Worm (Caenorhabditis elegans): ENCODE results near the gene Y17D7B.3.
A peak's percentile ranks its signal among the peaks of the same experiment; 100 is the strongest.

The Y17D7B.3 gene

DNA sequence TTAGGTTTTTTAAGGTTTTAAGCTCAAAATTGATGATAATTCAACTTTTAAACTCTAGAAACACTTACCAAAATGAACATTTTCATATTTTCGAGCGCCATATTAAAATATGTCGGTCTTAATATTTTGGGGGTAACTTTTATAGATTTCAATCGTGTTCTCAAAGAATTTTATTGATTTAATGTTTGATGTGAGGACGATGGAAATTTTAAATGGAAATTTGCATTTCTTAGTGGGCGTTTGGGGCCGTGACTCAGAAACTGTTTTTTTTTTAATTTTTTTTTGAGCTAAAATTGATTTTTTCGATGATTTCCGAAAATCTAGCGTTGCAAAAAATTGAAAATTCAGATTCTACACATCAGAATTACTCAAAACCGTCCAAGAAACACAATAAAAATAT, 16.7 kb upstream of the Y17D7B.3 start, which contains the start of gene C54E10.10:
Gene C54E10.10, minus strand, starts transcription at position 101 of the 400 bp plus-strand sequence.
- no peak for TF ChIP-seq ceh-79 (tag; optimal IDR thresholded peaks at IDR 0.05)
- TF ChIP-seq hlh-12 (tag; optimal IDR thresholded peaks at IDR 0.05): no peak
- no peak for TF ChIP-seq unc-130 (GFP tag; optimal IDR thresholded peaks at IDR 0.05)
- no peak for TF ChIP-seq ztf-3 (GFP tag; optimal IDR thresholded peaks at IDR 0.05)
- no peak for TF ChIP-seq madf-8 (GFP tag; conservative IDR thresholded peaks at IDR 0.05)
- no peak for TF ChIP-seq Y95B8A.8 (GFP tag; IDR thresholded peaks at IDR 0.05)
- TF ChIP-seq F52B5.7 (tag; optimal IDR thresholded peaks at IDR 0.05): no peak
- TF ChIP-seq C17E4.6 (GFP tag; IDR thresholded peaks at IDR 0.05): no peak
- no peak for TF ChIP-seq dpl-1 (GFP tag; optimal IDR thresholded peaks at IDR 0.05)
- no peak for TF ChIP-seq F22D6.2 (tag; optimal IDR thresholded peaks at IDR 0.05)
- no peak for TF ChIP-seq bed-2 (GFP tag; IDR thresholded peaks at IDR 0.05)
- no peak for TF ChIP-seq lsy-27 (tag; optimal IDR thresholded peaks at IDR 0.05; ENCODE audit: borderline replicate concordance, insufficient read depth)
- no peak for TF ChIP-seq cebp-1 (GFP tag; IDR thresholded peaks at IDR 0.05)
- TF ChIP-seq cebp-1 (tag; optimal IDR thresholded peaks at IDR 0.05): no peak

DNA sequence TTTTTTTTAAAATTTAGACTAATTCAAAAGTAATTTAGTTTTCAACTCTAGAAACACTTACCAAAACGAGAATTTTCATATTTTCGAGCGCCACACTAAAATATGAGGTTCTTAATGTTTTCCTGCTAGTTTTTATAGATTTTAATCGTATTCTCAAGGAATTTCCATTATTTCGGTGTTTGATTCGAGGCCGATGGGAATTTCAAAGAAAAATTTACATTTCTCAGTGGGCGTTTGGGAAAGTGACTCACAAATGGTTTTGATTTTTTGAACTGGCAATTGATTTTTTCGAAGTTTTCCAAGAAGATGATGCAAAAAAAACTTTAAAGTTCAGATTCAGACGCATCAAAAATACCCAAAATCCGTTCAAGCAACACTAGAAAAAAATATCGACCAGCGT, 15.5 kb upstream of the Y17D7B.3 start, which contains the start of gene C54E10.11:
Gene C54E10.11, minus strand, starts transcription at position 101 of the 400 bp plus-strand sequence.
- TF ChIP-seq ccch-3 (GFP tag; optimal IDR thresholded peaks at IDR 0.05): no peak
- no peak for TF ChIP-seq unc-62 (GFP tag; optimal IDR thresholded peaks at IDR 0.05)
- no peak for TF ChIP-seq ceh-40 (GFP tag; IDR thresholded peaks at IDR 0.05)
- TF ChIP-seq F57C9.4 (tag; optimal IDR thresholded peaks at IDR 0.05): no peak
- TF ChIP-seq cebp-2 (GFP tag; IDR thresholded peaks at IDR 0.05): no peak
- no peak for TF ChIP-seq C06A6.2 (GFP tag; conservative IDR thresholded peaks at IDR 0.05)

DNA sequence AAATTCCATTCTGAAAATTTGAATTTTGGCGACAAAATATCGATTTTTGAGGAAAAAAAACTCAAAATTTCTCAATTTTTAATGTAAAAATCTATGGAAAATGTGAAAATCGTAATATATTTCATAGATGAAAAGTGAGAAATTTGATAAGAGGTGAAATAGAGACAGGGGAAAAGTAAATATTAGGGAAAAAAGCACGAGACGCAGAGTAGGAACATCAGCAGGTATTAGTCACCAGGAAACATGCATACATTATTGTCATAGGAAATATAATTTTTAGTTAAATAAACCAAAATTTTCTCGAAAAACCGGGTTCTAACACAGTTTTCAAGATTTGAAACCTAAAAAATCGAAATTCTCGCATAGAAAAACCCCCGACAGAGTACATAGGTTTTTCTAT, 14.2 kb upstream of the Y17D7B.3 start, which contains the start of gene nhr-170:
Gene nhr-170, minus strand, starts transcription at position 16 of the 400 bp plus-strand sequence.
- TF ChIP-seq lag-1 (GFP tag; IDR thresholded peaks at IDR 0.05) (no peak), F57A8.1 (GFP tag; optimal IDR thresholded peaks at IDR 0.05) (no peak), K11D2.4 (GFP tag; IDR thresholded peaks at IDR 0.05) (no peak), attf-3 (GFP tag; conservative IDR thresholded peaks at IDR 0.05) (no peak), egrh-3 (GFP tag; IDR thresholded peaks at IDR 0.05) (no peak), snpc-1.1 (tag; optimal IDR thresholded peaks at IDR 0.05; ENCODE audit: insufficient read depth) (no peak), nhr-80 (tag; optimal IDR thresholded peaks at IDR 0.05) (peak; percentile 17)

DNA sequence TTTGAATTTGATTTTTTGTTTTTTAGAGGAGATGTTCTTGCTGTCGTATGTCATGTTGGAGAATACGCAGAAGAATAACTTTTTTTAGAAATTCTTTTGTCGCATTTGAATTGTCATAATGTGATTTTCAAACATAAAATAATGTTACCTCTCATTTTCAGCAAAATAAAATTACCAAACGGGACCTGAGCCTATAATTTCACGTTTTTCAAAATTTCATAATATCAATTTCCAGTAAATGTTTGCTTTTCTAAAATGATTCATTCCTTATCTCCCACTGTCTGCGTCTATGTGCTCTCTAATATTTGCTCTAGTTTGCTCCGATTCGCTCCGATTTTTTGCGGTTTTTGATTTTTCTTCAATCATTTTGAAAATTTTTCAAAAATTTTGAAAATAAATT, 4.1 kb upstream of the Y17D7B.3 start, which contains the start of gene nhr-231:
Gene nhr-231, plus strand, starts transcription at position 301 of the 400 bp plus-strand sequence.
- no peak for TF ChIP-seq hlh-12 (tag; optimal IDR thresholded peaks at IDR 0.05)
- no peak for TF ChIP-seq cebp-1 (GFP tag; IDR thresholded peaks at IDR 0.05)
- TF ChIP-seq cebp-1 (tag; optimal IDR thresholded peaks at IDR 0.05): peak; percentile 14

DNA sequence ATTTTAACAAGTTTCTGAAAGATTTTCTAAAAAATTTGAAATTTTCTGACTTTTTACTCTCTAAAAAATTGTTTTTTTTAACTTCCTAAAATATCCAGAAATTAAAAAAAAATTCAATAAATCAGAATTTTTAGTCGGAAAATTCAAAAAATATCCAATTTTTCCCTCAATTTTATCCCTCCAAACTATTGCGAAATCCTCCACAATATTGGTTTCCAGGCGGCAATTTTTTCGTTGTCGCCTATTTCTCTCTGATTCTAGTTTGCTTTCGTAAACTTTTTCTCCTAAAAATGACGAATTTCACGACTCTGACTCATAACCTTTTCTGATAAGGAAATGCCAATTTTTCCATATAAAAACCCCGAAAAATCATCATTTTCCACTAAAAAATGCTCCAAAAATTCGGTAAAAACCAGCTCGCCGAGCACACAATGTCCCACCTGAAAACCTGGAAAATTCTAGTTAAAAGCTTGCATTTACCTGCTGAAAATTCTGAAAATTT, 874 bp upstream of the Y17D7B.3 start, which contains the start of gene Y17D7B.2:
Gene Y17D7B.2, plus strand, starts transcription at position 323 of the 502 bp plus-strand sequence.
- TF ChIP-seq D2030.7 (GFP tag; IDR thresholded peaks at IDR 0.05) (no peak), cebp-1 (GFP tag; IDR thresholded peaks at IDR 0.05) (peak; percentile 64; the same call in 1 of the 2 replicates), cebp-1 (tag; optimal IDR thresholded peaks at IDR 0.05) (peak; percentile 96), ztf-25 (GFP tag; IDR thresholded peaks at IDR 0.05) (no peak), attf-3 (GFP tag; conservative IDR thresholded peaks at IDR 0.05) (no peak)

DNA sequence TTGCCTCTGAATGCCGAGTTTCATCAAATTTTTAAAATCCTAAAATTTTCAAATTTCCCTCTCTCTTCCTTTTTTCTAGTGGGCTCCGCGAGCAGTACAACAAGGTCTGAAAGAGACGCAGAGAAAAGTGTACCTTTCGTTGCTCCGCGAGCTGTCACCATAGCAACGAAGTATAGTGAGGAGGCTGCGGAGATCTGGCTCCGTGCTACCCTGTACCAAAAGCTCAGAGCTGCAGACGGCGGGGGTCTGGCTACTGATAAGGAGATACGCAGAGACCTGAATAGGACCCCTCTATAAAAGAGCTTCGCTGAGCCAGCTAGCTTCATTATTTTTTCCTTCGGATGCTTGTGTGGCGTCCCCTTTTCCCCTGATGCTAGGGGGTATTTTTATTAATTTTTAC, 3.1 kb downstream of the Y17D7B.3 start, which contains the start of gene Y17D7B.10:
Gene Y17D7B.10, plus strand, starts transcription at position 243 of the 400 bp plus-strand sequence.
- TF ChIP-seq mcd-1 (GFP tag; IDR thresholded peaks at IDR 0.05) (no peak), ztf-26 (tag; optimal IDR thresholded peaks at IDR 0.05) (no peak), athp-1 (tag; optimal IDR thresholded peaks at IDR 0.05) (no peak), B0035.1 (tag; optimal IDR thresholded peaks at IDR 0.05) (no peak), lag-1 (GFP tag; IDR thresholded peaks at IDR 0.05) (no peak), Y79H2A.3 (GFP tag; conservative IDR thresholded peaks at IDR 0.05) (no peak), Y56A3A.18 (GFP tag; IDR thresholded peaks at IDR 0.05) (no peak), nhr-120 (GFP tag; IDR thresholded peaks at IDR 0.05) (no peak), pha-4 (tag; optimal IDR thresholded peaks at IDR 0.05) (no peak), cebp-1 (GFP tag; IDR thresholded peaks at IDR 0.05) (no peak), cebp-1 (tag; optimal IDR thresholded peaks at IDR 0.05) (no peak), sptf-2 (GFP tag; optimal IDR thresholded peaks at IDR 0.05) (no peak), tlf-1 (GFP tag; optimal IDR thresholded peaks at IDR 0.05) (no peak), dpff-1 (tag; optimal IDR thresholded peaks at IDR 0.05) (no peak), let-526 (GFP tag; IDR thresholded peaks at IDR 0.05) (no peak)
